Worm (Caenorhabditis elegans) whole organism, late embryonic: ENCODE data around the gene cfz-2.
"Not testable (repeated sequence)": the region's sequence is repeated elsewhere in the genome, so short reads cannot be mapped to it uniquely, and the experiment has no call there.

Experiments used
- C08G9.2 ChIP-seq: sonication (generic microtip); optimal IDR thresholded peaks from 2 replicates; lab custom pipeline; 2016; ENCODE audit warnings: mild to moderate bottlenecking, missing genetic modification characterization, moderate library complexity, missing compliant biosample characterization
- K09A11.1 ChIP-seq: sonication (generic microtip); optimal IDR thresholded peaks from 2 replicates; lab custom pipeline; 2017; ENCODE audit warnings: antibody characterized with exemption, mild to moderate bottlenecking, missing genetic modification characterization, missing compliant biosample characterization; ENCODE audit not compliant: insufficient read depth
- dmd-4 ChIP-seq: sonication (generic microtip); optimal IDR thresholded peaks from 2 replicates; lab custom pipeline; 2016; ENCODE audit warnings: borderline replicate concordance, missing genetic modification characterization, missing compliant biosample characterization
- elt-2 ChIP-seq: sonication (generic microtip); optimal IDR thresholded peaks from 2 replicates; lab custom pipeline; 2016; ENCODE audit warnings: missing genetic modification reagents, missing genetic modification characterization, missing compliant biosample characterization
- pros-1 ChIP-seq: fragments of 150-350 bp; optimal IDR thresholded peaks from 2 replicates; lab custom pipeline; 2014; ENCODE audit warnings: missing biosample characterization, missing genetic modification reagents, missing genetic modification characterization
- ref-2 ChIP-seq: sonication (generic microtip); optimal IDR thresholded peaks from 2 replicates; lab custom pipeline; 2016; ENCODE audit warnings: missing genetic modification characterization, missing compliant biosample characterization
- rnt-1 ChIP-seq: sonication (generic microtip); optimal IDR thresholded peaks from 2 replicates; lab custom pipeline; 2016; ENCODE audit warnings: missing genetic modification characterization, missing compliant biosample characterization
- syd-9 ChIP-seq: sonication (generic microtip); optimal IDR thresholded peaks from 2 replicates; lab custom pipeline; 2016; ENCODE audit warnings: mild to moderate bottlenecking, missing genetic modification characterization, moderate library complexity, missing compliant biosample characterization
- tbx-2 ChIP-seq: sonication (generic microtip); optimal IDR thresholded peaks from 2 replicates; lab custom pipeline; 2016; ENCODE audit warnings: missing genetic modification characterization, missing compliant biosample characterization

DNA sequence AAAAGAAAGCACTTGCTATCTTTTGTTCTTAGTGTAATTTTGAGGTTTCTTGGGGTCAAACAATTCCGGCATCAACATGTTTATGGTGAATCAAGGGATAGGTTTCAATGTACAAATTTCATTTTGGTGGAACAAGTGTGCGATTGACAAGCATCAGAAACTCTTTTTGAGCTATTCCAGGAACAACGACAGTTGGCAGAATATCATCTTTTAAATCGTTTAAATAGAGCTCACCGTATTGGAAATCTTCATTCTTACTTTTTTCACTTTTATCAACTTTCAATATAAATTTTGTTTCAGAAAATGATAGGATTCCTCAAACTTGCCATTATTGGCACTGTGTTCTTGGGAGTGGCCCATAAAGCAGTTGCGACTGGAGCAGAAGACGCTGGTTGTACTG lies 44.7 kb downstream of the cfz-2 start, which contains the start of gene T20D4.10:
- TF ChIP-seq K09A11.1 (tag; lab: Kevin White, UChicago); tbx-2 (tag; lab: Kevin White, UChicago); C08G9.2 (tag; lab: Kevin White, UChicago); pros-1; elt-2 (tag; lab: Kevin White, UChicago); rnt-1 (tag; lab: Kevin White, UChicago); syd-9 (tag; lab: Kevin White, UChicago); ref-2 (tag; lab: Kevin White, UChicago); dmd-4 (tag; lab: Kevin White, UChicago): not testable (repeated sequence)
